Worm (Caenorhabditis elegans): ENCODE data around the gene clec-42.

ce11 chrV:18144442-18144841, 46.8 kb upstream of the clec-42 start:
- TF ChIP-seq elt-3 (tag; optimal IDR thresholded peaks at IDR 0.05) (no peak), unc-39 (tag; optimal IDR thresholded peaks at IDR 0.05) (no peak), nhr-28 (tag; optimal IDR thresholded peaks at IDR 0.05) (no peak), nhr-12 (tag; optimal IDR thresholded peaks at IDR 0.05) (no peak), mab-5 (tag; optimal IDR thresholded peaks at IDR 0.05) (no peak), snpc-4 (tag; optimal IDR thresholded peaks at IDR 0.05) (no peak), ztf-11 (tag; optimal IDR thresholded peaks at IDR 0.05) (no peak), elt-1 (tag; optimal IDR thresholded peaks at IDR 0.05; ENCODE audit: borderline replicate concordance, insufficient read depth) (no peak), ces-1 (GFP tag; optimal IDR thresholded peaks at IDR 0.05) (no peak), mep-1 (tag; optimal IDR thresholded peaks at IDR 0.05) (no peak), unc-62 (GFP tag; optimal IDR thresholded peaks at IDR 0.05) (no peak), nhr-237 (tag; optimal IDR thresholded peaks at IDR 0.05) (no peak)

Data from whole organism, mixed stage, embryonic.